Fruit fly (Drosophila melanogaster): ENCODE measurements around the gene ymp.

Gene ymp

DNA sequence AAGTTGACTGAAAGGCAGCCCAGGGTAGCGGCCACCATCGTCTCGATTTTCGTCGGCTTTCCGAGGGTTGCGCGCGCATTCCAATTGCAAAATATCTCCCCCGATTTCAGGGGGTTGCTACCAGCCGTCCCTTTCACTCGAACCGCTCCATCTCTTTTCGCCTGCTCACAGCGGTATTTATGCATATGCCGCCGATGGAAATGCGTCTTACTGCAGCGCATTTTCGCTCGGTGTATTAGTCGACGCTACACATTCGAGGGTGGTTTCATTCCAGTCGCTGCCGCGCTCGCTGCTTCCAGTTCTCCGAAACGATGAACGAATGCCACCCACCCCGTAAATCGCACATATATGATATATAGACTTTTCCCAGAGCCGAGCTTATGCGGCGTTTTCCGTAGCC is 19.8 kb downstream of the ymp start (continued):
- TF ChIP-seq toy (GFP tag; IDR thresholded peaks at IDR 0.05) (no peak), zf30C (GFP tag; optimal IDR thresholded peaks at IDR 0.05) (peak; percentile 96), Hr51 (GFP tag; optimal IDR thresholded peaks at IDR 0.05) (no peak), nau (GFP tag; optimal IDR thresholded peaks at IDR 0.05) (no peak), nerfin-1 (tag; optimal IDR thresholded peaks at IDR 0.05) (peak; percentile 36), eve (GFP tag; optimal IDR thresholded peaks at IDR 0.05) (no peak), CG1832 (GFP tag; optimal IDR thresholded peaks at IDR 0.05) (peak; percentile 73), CG2116 (GFP tag; optimal IDR thresholded peaks at IDR 0.05) (no peak), CG16813 (GFP tag; IDR thresholded peaks at IDR 0.05; ENCODE audit: partially characterized antibody) (no peak), Bgb (GFP tag; IDR thresholded peaks at IDR 0.05; ENCODE audit: partially characterized antibody) (no peak), row (GFP tag; IDR thresholded peaks at IDR 0.05) (peak; percentile 77), sd (tag; optimal IDR thresholded peaks at IDR 0.05) (peak; percentile 50), Hr39 (optimal IDR thresholded peaks at IDR 0.05) (no peak), CG15073 (GFP tag; optimal IDR thresholded peaks at IDR 0.05) (no peak), Mrtf (GFP tag; IDR thresholded peaks at IDR 0.05) (no peak), CG7928 (GFP tag; optimal IDR thresholded peaks at IDR 0.05) (no peak), sens-2 (GFP tag; IDR thresholded peaks at IDR 0.05) (no peak), CG32532 (GFP tag; IDR thresholded peaks at IDR 0.05) (0 out of 2 replicates have a peak, but pooled peaks have one; percentile 9), abd-A (tag; optimal IDR thresholded peaks at IDR 0.05) (peak; percentile 82), GATAe (GFP tag; conservative IDR thresholded peaks at IDR 0.05) (no peak), gt (GFP tag; IDR thresholded peaks at IDR 0.05) (no peak), ttk (GFP tag; IDR thresholded peaks at IDR 0.05) (peak; percentile 33; the same call in 1 of the 2 replicates), Xbp1 (GFP tag; optimal IDR thresholded peaks at IDR 0.05) (no peak), CG13287 (GFP tag; IDR thresholded peaks at IDR 0.05; ENCODE audit: partially characterized antibody) (no peak), ci (GFP tag; IDR thresholded peaks at IDR 0.05) (0 out of 3 replicates have a peak, but pooled peaks have one; percentile 28), sima (GFP tag; optimal IDR thresholded peaks at IDR 0.05) (no peak), CG4617 (GFP tag; optimal IDR thresholded peaks at IDR 0.05; ENCODE audit: borderline replicate concordance) (no peak), Dip3 (GFP tag; optimal IDR thresholded peaks at IDR 0.05) (no peak), hbn (GFP tag; IDR thresholded peaks at IDR 0.05; ENCODE audit: partially characterized antibody) (no peak), Trl (optimal IDR thresholded peaks at IDR 0.05) (no peak), Trl (GFP tag; optimal IDR thresholded peaks at IDR 0.05) (peak; percentile 3), dan (GFP tag; IDR thresholded peaks at IDR 0.05) (no peak), maf-S (GFP tag; optimal IDR thresholded peaks at IDR 0.05) (no peak), yki (optimal IDR thresholded peaks at IDR 0.05) (no peak), CG13775 (GFP tag; optimal IDR thresholded peaks at IDR 0.05) (no peak), PHDP (tag; optimal IDR thresholded peaks at IDR 0.05) (no peak), ap (GFP tag; IDR thresholded peaks at IDR 0.05) (no peak), BEAF-32 (GFP tag; optimal IDR thresholded peaks at IDR 0.05) (no peak), Nf-YC (tag; optimal IDR thresholded peaks at IDR 0.05) (peak; percentile 14), zfh1 (GFP tag; IDR thresholded peaks at IDR 0.05) (no peak), CG16815 (GFP tag; optimal IDR thresholded peaks at IDR 0.05) (no peak), CG32767 (GFP tag; IDR thresholded peaks at IDR 0.05) (no peak), croc (GFP tag; conservative IDR thresholded peaks at IDR 0.05) (no peak), CG10321 (GFP tag; IDR thresholded peaks at IDR 0.05) (peak; percentile 80), aop (GFP tag; IDR thresholded peaks at IDR 0.05) (no peak), chinmo (GFP tag; IDR thresholded peaks at IDR 0.05; ENCODE audit: partially characterized antibody) (peak; percentile 78; the same call in 1 of the 4 replicates), Tbp (GFP tag; optimal IDR thresholded peaks at IDR 0.05) (no peak), CG1233 (GFP tag; optimal IDR thresholded peaks at IDR 0.05) (no peak), lab (GFP tag; optimal IDR thresholded peaks at IDR 0.05) (peak; percentile 44), CG6689 (GFP tag; IDR thresholded peaks at IDR 0.05) (no peak), Drgx (GFP tag; IDR thresholded peaks at IDR 0.05) (no peak), wdn (GFP tag; IDR thresholded peaks at IDR 0.05) (no peak)

All from whole organism, embryonic.